Worm (Caenorhabditis elegans) whole organism, L2 larva: ENCODE results near the gene F48E8.4.
A peak's percentile ranks its signal among the peaks of the same experiment; 100 is the strongest.

Source experiments
- fos-1 ChIP-seq: fragments of 150-350 bp; optimal IDR thresholded peaks from 2 replicates; lab custom pipeline; 2014; ENCODE audit warnings: missing biosample characterization, missing genetic modification characterization
- snpc-4 ChIP-seq: fragments of 150-350 bp; optimal IDR thresholded peaks from 2 replicates; lab custom pipeline; 2014; ENCODE audit warnings: missing biosample characterization, missing genetic modification characterization

DNA sequence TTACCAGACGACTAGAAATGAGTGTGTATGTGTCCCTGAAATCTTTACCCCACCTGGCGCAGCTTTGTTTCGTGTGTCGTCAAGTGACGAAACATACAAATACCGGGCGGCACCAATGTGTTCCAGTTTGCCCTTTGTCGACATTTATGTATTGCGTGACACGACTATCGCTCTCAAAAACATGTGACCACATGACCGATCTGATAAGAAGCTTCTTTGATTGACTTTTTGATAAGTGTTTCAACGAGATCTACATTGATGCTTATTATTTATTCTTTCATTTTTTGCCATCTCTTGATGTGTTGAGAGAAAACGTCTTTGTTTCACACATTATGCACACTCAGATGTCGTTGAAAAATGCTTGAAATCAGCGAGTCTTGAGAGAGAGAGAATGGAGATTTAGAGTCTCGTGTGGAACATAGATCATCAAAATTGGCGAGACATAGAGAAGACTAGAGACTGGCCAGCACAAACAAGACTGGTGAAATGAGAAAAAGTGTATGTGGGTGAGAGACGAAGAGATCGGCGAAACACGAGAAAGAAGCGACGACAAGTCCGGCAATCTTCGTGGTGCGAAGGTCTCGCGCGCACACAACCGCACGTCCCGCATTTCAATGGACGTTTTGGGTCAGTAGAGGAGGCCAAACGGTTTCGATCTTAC, 49.7 kb downstream of the F48E8.4 start:
- TF ChIP-seq snpc-4 (tag; lab: Kevin White, UChicago) = no peak
- peak; percentile 62 for TF ChIP-seq fos-1 (tag; lab: Kevin White, UChicago)
